Worm (Caenorhabditis elegans): ENCODE results near the gene math-24.
"Not testable (repeated sequence)": the region's sequence is repeated elsewhere in the genome, so short reads cannot be mapped to it uniquely, and the experiment has no call there.

math-24 gene

ce11 chrII:1939652-1940051 is 39.6 kb downstream of the math-24 start, which contains the start of gene ZK250.13:
TSS of gene ZK250.13 (minus strand) at chrII:1939752.
- TF ChIP-seq tra-4 (tag; optimal IDR thresholded peaks at IDR 0.05) (no peak), pes-1 (GFP tag; IDR thresholded peaks at IDR 0.05) (no peak), F13C5.2 (tag; optimal IDR thresholded peaks at IDR 0.05) (no peak), aly-1 (tag; optimal IDR thresholded peaks at IDR 0.05) (no peak), flt-1 (GFP tag; IDR thresholded peaks at IDR 0.05) (no peak), B0310.2 (tag; optimal IDR thresholded peaks at IDR 0.05) (no peak), ets-7 (tag; optimal IDR thresholded peaks at IDR 0.05) (no peak), ceh-13 (GFP tag; optimal IDR thresholded peaks at IDR 0.05) (no peak), tbx-37 (GFP tag; conservative IDR thresholded peaks at IDR 0.05) (no peak), ama-1 (optimal IDR thresholded peaks at IDR 0.05) (no peak), scrt-1 (GFP tag; IDR thresholded peaks at IDR 0.05) (no peak), hmbx-1 (tag; optimal IDR thresholded peaks at IDR 0.05) (no peak), sea-1 (GFP tag; conservative IDR thresholded peaks at IDR 0.05) (no peak)

- TF ChIP-seq hmbx-1 (tag; optimal IDR thresholded peaks at IDR 0.05) (no peak), tbx-37 (GFP tag; conservative IDR thresholded peaks at IDR 0.05) (no peak), ceh-36 (tag; optimal IDR thresholded peaks at IDR 0.05) (no peak), ama-1 (optimal IDR thresholded peaks at IDR 0.05) (no peak), hmg-4 (GFP tag; optimal IDR thresholded peaks at IDR 0.05) (no peak), hnd-1 (tag; optimal IDR thresholded peaks at IDR 0.05) (no peak), tbx-11 (GFP tag; IDR thresholded peaks at IDR 0.05) (no peak)
Measured at ce11 chrII:1945093-1945492, 45.1 kb downstream of the math-24 start, which contains the start of gene ZK250.14. TSS of gene ZK250.14 (minus strand) at chrII:1945193.

ce11 chrII:1946427-1946826 is 46.4 kb downstream of the math-24 start, which contains the start of gene math-48:
TSS of gene math-48 (minus strand) at chrII:1946527.
- TF ChIP-seq sea-1 (GFP tag; conservative IDR thresholded peaks at IDR 0.05) (no peak), ceh-13 (GFP tag; optimal IDR thresholded peaks at IDR 0.05) (no peak), hmbx-1 (tag; optimal IDR thresholded peaks at IDR 0.05) (no peak), tbx-11 (GFP tag; IDR thresholded peaks at IDR 0.05) (no peak), F13C5.2 (tag; optimal IDR thresholded peaks at IDR 0.05) (no peak), ceh-36 (tag; optimal IDR thresholded peaks at IDR 0.05) (no peak), hnd-1 (tag; optimal IDR thresholded peaks at IDR 0.05) (no peak), scrt-1 (GFP tag; IDR thresholded peaks at IDR 0.05) (no peak), ama-1 (optimal IDR thresholded peaks at IDR 0.05) (no peak), ets-7 (tag; optimal IDR thresholded peaks at IDR 0.05) (no peak), tbx-37 (GFP tag; conservative IDR thresholded peaks at IDR 0.05) (no peak), aly-1 (tag; optimal IDR thresholded peaks at IDR 0.05) (no peak), B0310.2 (tag; optimal IDR thresholded peaks at IDR 0.05) (no peak), flt-1 (GFP tag; IDR thresholded peaks at IDR 0.05) (no peak), pes-1 (GFP tag; IDR thresholded peaks at IDR 0.05) (no peak)

- not testable (repeated sequence) for TF ChIP-seq aly-1 (tag; optimal IDR thresholded peaks at IDR 0.05); ama-1 (optimal IDR thresholded peaks at IDR 0.05); sea-1 (GFP tag; conservative IDR thresholded peaks at IDR 0.05)
Measured at ce11 chrII:1948393-1948792, 48.4 kb downstream of the math-24 start, which contains the start of gene ZK250.2. TSS of gene ZK250.2 (plus strand) at chrII:1948693.

- TF ChIP-seq ets-7 (tag; optimal IDR thresholded peaks at IDR 0.05) (no peak), B0310.2 (tag; optimal IDR thresholded peaks at IDR 0.05) (no peak), tbx-37 (GFP tag; conservative IDR thresholded peaks at IDR 0.05) (no peak), ama-1 (optimal IDR thresholded peaks at IDR 0.05) (no peak), hmg-4 (GFP tag; optimal IDR thresholded peaks at IDR 0.05) (no peak), ceh-36 (tag; optimal IDR thresholded peaks at IDR 0.05) (no peak), hnd-1 (tag; optimal IDR thresholded peaks at IDR 0.05) (no peak), pes-1 (GFP tag; IDR thresholded peaks at IDR 0.05) (no peak)
Measured at ce11 chrII:1949119-1949518, 49.1 kb downstream of the math-24 start.
